Fruit fly (Drosophila melanogaster) whole organism, embryonic: Measurements from ENCODE around the gene kel.

Source experiments
- Abd-B ChIP-seq: fragments of 200-800 bp; sonication (Bioruptor generic); optimal IDR thresholded peaks from 2 replicates; lab custom pipeline; 2018; ENCODE audit warnings: missing biosample characterization, mild to moderate bottlenecking, missing genetic modification characterization, moderate library complexity
- Antp ChIP-seq: fragments of 200-800 bp; sonication (Bioruptor generic); optimal IDR thresholded peaks from 3 replicates; lab custom pipeline; 2016; ENCODE audit warnings: missing biosample characterization, missing genetic modification characterization
- Asciz ChIP-seq: fragments of 200-800 bp; sonication (Bioruptor generic); optimal IDR thresholded peaks from 2 replicates; lab custom pipeline; 2017; ENCODE audit warnings: missing biosample characterization, mild to moderate bottlenecking, missing genetic modification characterization, missing genetic modification reagents
- Bteb2 ChIP-seq: fragments of 200-800 bp; sonication (Bioruptor generic); optimal IDR thresholded peaks from 2 replicates; lab custom pipeline; 2016; ENCODE audit warnings: missing biosample characterization, missing genetic modification characterization
- CG10979 ChIP-seq: fragments of 200-800 bp; sonication (Bioruptor generic); optimal IDR thresholded peaks from 2 replicates; lab custom pipeline; 2018; ENCODE audit warnings: missing biosample characterization, mild to moderate bottlenecking, missing genetic modification characterization, moderate library complexity
- CG11456 ChIP-seq: fragments of 200-800 bp; sonication (Bioruptor generic); IDR thresholded peaks from 3 replicates; pipeline ENCODE4 v1.3.6; 2022; ENCODE audit warnings: missing biosample characterization, missing genetic modification characterization
- CG1233 ChIP-seq: fragments of 200-800 bp; sonication (Bioruptor generic); optimal IDR thresholded peaks from 4 replicates; lab custom pipeline; 2018; ENCODE audit warnings: missing biosample characterization, mild to moderate bottlenecking, missing genetic modification characterization
- CG13296 ChIP-seq: fragments of 200-800 bp; sonication (Bioruptor generic); optimal IDR thresholded peaks from 3 replicates; lab custom pipeline; 2018; ENCODE audit warnings: missing biosample characterization, mild to moderate bottlenecking, missing genetic modification characterization
- CG15011 ChIP-seq: fragments of 200-800 bp; sonication (Bioruptor generic); optimal IDR thresholded peaks from 3 replicates; lab custom pipeline; 2018; ENCODE audit warnings: missing biosample characterization, mild to moderate bottlenecking, missing genetic modification characterization
- CG15269 ChIP-seq: fragments of 200-800 bp; sonication (Bioruptor generic); optimal IDR thresholded peaks from 2 replicates; lab custom pipeline; 2018; ENCODE audit warnings: missing biosample characterization, mild to moderate bottlenecking, missing genetic modification characterization, moderate library complexity
- CG31388 ChIP-seq: fragments of 200-800 bp; sonication (Bioruptor generic); optimal IDR thresholded peaks from 2 replicates; lab custom pipeline; 2016; ENCODE audit warnings: missing biosample characterization, missing genetic modification characterization
- CG3281 ChIP-seq: fragments of 200-800 bp; sonication (Bioruptor generic); optimal IDR thresholded peaks from 3 replicates; lab custom pipeline; 2017; ENCODE audit warnings: missing biosample characterization, mild to moderate bottlenecking, missing genetic modification characterization
- CG4360 ChIP-seq: fragments of 200-800 bp; sonication (Bioruptor generic); IDR thresholded peaks from 2 replicates; pipeline ENCODE4 v1.3.6; 2022; ENCODE audit warnings: missing biosample characterization, missing genetic modification characterization
- CG7556 ChIP-seq: fragments of 200-800 bp; sonication (Bioruptor generic); optimal IDR thresholded peaks from 2 replicates; lab custom pipeline; 2017; ENCODE audit warnings: missing biosample characterization, mild to moderate bottlenecking, missing genetic modification characterization
- CG8478 ChIP-seq: fragments of >200 bp; optimal IDR thresholded peaks from 2 replicates; lab custom pipeline; 2018
- CG9609 ChIP-seq: fragments of 200-800 bp; sonication (Bioruptor generic); optimal IDR thresholded peaks from 3 replicates; lab custom pipeline; 2016; ENCODE audit warnings: missing biosample characterization, missing genetic modification characterization
- Dbx ChIP-seq: fragments of 200-800 bp; sonication (Bioruptor generic); IDR thresholded peaks from 3 replicates; pipeline ENCODE4 v1.3.6; 2022; ENCODE audit warnings: missing biosample characterization, missing genetic modification characterization
- Deaf1 ChIP-seq: fragments of 200-800 bp; optimal IDR thresholded peaks from 3 replicates; lab custom pipeline; 2019; ENCODE audit warnings: missing biosample characterization, mild to moderate bottlenecking, missing genetic modification characterization, moderate library complexity
- Dll ChIP-seq: fragments of 200-800 bp; sonication (Bioruptor generic); IDR thresholded peaks from 4 replicates; pipeline ENCODE4 v1.3.6; 2022; ENCODE audit warnings: missing biosample characterization, missing genetic modification characterization; ENCODE audit not compliant: partially characterized antibody
- Doc2 ChIP-seq: fragments of 200-800 bp; sonication (Bioruptor generic); IDR thresholded peaks from 2 replicates; pipeline ENCODE4 v1.3.6; 2022; ENCODE audit warnings: missing biosample characterization, missing genetic modification characterization
- Dp ChIP-seq: fragments of 200-800 bp; sonication (Bioruptor generic); optimal IDR thresholded peaks from 2 replicates; lab custom pipeline; 2018; ENCODE audit warnings: missing biosample characterization, mild to moderate bottlenecking, missing genetic modification characterization, moderate library complexity
- Fer2 ChIP-seq: fragments of 200-800 bp; sonication (Bioruptor generic); optimal IDR thresholded peaks from 2 replicates; lab custom pipeline; 2018; ENCODE audit warnings: missing biosample characterization, mild to moderate bottlenecking, missing genetic modification characterization, moderate library complexity
- HHEX ChIP-seq: fragments of 200-800 bp; sonication (Bioruptor generic); optimal IDR thresholded peaks from 3 replicates; lab custom pipeline; 2017; ENCODE audit warnings: missing biosample characterization, mild to moderate bottlenecking, missing genetic modification characterization, missing genetic modification reagents
- Hand ChIP-seq: fragments of 200-800 bp; sonication (Bioruptor generic); optimal IDR thresholded peaks from 2 replicates; lab custom pipeline; 2017; ENCODE audit warnings: mild to moderate bottlenecking, missing biosample characterization, missing genetic modification reagents, missing genetic modification characterization
- Hey ChIP-seq: fragments of 200-800 bp; sonication (Bioruptor generic); optimal IDR thresholded peaks from 3 replicates; lab custom pipeline; 2018; ENCODE audit warnings: missing biosample characterization, mild to moderate bottlenecking, missing genetic modification characterization
- HmgD ChIP-seq: fragments of 200-800 bp; sonication (Bioruptor generic); optimal IDR thresholded peaks from 3 replicates; lab custom pipeline; 2016; ENCODE audit warnings: missing biosample characterization, missing genetic modification characterization
- Hmx ChIP-seq: fragments of 200-800 bp; sonication (Bioruptor generic); optimal IDR thresholded peaks from 2 replicates; lab custom pipeline; 2016; ENCODE audit warnings: missing biosample characterization, missing genetic modification characterization
- Meics ChIP-seq: fragments of 200-800 bp; sonication (Bioruptor generic); optimal IDR thresholded peaks from 2 replicates; lab custom pipeline; 2017; ENCODE audit warnings: missing biosample characterization, mild to moderate bottlenecking, missing genetic modification characterization
- NFAT ChIP-seq: fragments of 200-800 bp; sonication (Bioruptor generic); IDR thresholded peaks from 2 replicates; pipeline ENCODE4 v1.3.6; 2022; ENCODE audit warnings: missing biosample characterization, missing genetic modification characterization
- Sox100B ChIP-seq: fragments of 200-800 bp; sonication (Bioruptor generic); optimal IDR thresholded peaks from 3 replicates; lab custom pipeline; 2018; ENCODE audit warnings: missing biosample characterization, mild to moderate bottlenecking, missing genetic modification characterization
- Vsx1 ChIP-seq: fragments of 200-800 bp; sonication (Bioruptor generic); optimal IDR thresholded peaks from 2 replicates; lab custom pipeline; 2017; ENCODE audit warnings: missing biosample characterization, mild to moderate bottlenecking, missing genetic modification characterization, missing genetic modification reagents
- ase ChIP-seq: fragments of 200-800 bp; sonication (Bioruptor generic); IDR thresholded peaks from 3 replicates; pipeline ENCODE4 v1.3.6; 2022; ENCODE audit warnings: missing biosample characterization, missing genetic modification characterization
- bigmax ChIP-seq: fragments of 200-800 bp; sonication (Bioruptor generic); optimal IDR thresholded peaks from 2 replicates; lab custom pipeline; 2018; ENCODE audit warnings: missing biosample characterization, mild to moderate bottlenecking, missing genetic modification characterization
- bsh ChIP-seq, 2 experiments: fragments of 200-800 bp; sonication (Bioruptor generic); optimal IDR thresholded peaks; 2 replicates each; lab custom pipeline; 2017 to 2018; ENCODE audit warnings: mild to moderate bottlenecking in 2 of 2, missing biosample characterization in 2 of 2, missing genetic modification characterization in 2 of 2, moderate library complexity in 1 of 2
- crp ChIP-seq, 2 experiments: fragments of 200-800 bp; sonication (Bioruptor generic); optimal IDR thresholded peaks; 2 replicates in 1 of 2; 3 replicates in 1 of 2; lab custom pipeline; 2017; ENCODE audit warnings: missing biosample characterization in 2 of 2, missing genetic modification characterization in 2 of 2, mild to moderate bottlenecking in 1 of 2, moderate library complexity in 1 of 2
- dmrt11E ChIP-seq: fragments of 200-800 bp; sonication (Bioruptor generic); optimal IDR thresholded peaks from 3 replicates; lab custom pipeline; 2018; ENCODE audit warnings: missing biosample characterization, mild to moderate bottlenecking, missing genetic modification characterization, moderate library complexity
- emc ChIP-seq: fragments of 200-800 bp; sonication (Bioruptor generic); optimal IDR thresholded peaks from 2 replicates; lab custom pipeline; 2016; ENCODE audit warnings: missing biosample characterization, missing genetic modification characterization
- eve ChIP-seq, 2 experiments: fragments of >200 bp; optimal IDR thresholded peaks; 2 replicates each; lab custom pipeline; 2017; ENCODE audit warnings: missing biosample characterization in 2 of 2, missing genetic modification characterization in 2 of 2
- gem ChIP-seq: fragments of 200-800 bp; sonication (Bioruptor generic); optimal IDR thresholded peaks from 2 replicates; lab custom pipeline; 2019; ENCODE audit warnings: missing biosample characterization, mild to moderate bottlenecking, missing genetic modification characterization, moderate library complexity
- gt ChIP-seq: fragments of 200-800 bp; sonication (Bioruptor generic); IDR thresholded peaks from 2 replicates; pipeline ENCODE4 v1.3.6; 2022; ENCODE audit warnings: missing biosample characterization, missing genetic modification characterization
- ham ChIP-seq: fragments of 200-800 bp; sonication (Bioruptor generic); IDR thresholded peaks from 2 replicates; pipeline ENCODE4 v1.3.6; 2022; ENCODE audit warnings: missing biosample characterization, missing genetic modification characterization
- inv ChIP-seq: fragments of 200-800 bp; sonication (Bioruptor generic); IDR thresholded peaks from 2 replicates; pipeline ENCODE4 v1.3.6; 2022; ENCODE audit warnings: missing biosample characterization, missing genetic modification characterization; ENCODE audit not compliant: partially characterized antibody
- kah ChIP-seq: fragments of 200-800 bp; sonication (Bioruptor generic); optimal IDR thresholded peaks from 2 replicates; lab custom pipeline; 2018; ENCODE audit warnings: missing biosample characterization, mild to moderate bottlenecking, missing genetic modification characterization
- ken ChIP-seq: fragments of 200-800 bp; sonication (Bioruptor generic); IDR thresholded peaks from 3 replicates; pipeline ENCODE4 v1.3.6; 2022; ENCODE audit warnings: missing biosample characterization, missing genetic modification characterization
- mam ChIP-seq: fragments of 200-800 bp; sonication (Bioruptor generic); optimal IDR thresholded peaks from 3 replicates; lab custom pipeline; 2016; ENCODE audit warnings: missing biosample characterization, missing genetic modification characterization
- mirr ChIP-seq: fragments of 200-800 bp; sonication (Bioruptor generic); optimal IDR thresholded peaks from 3 replicates; lab custom pipeline; 2018; ENCODE audit warnings: missing biosample characterization, mild to moderate bottlenecking, missing genetic modification characterization
- schlank ChIP-seq: fragments of 200-800 bp; sonication (Bioruptor generic); optimal IDR thresholded peaks from 2 replicates; lab custom pipeline; 2018; ENCODE audit warnings: missing biosample characterization, mild to moderate bottlenecking, missing genetic modification characterization
- tna ChIP-seq: fragments of 200-800 bp; sonication (Bioruptor generic); IDR thresholded peaks from 2 replicates; pipeline ENCODE4 v1.3.6; 2022; ENCODE audit warnings: missing biosample characterization, missing genetic modification characterization; ENCODE audit not compliant: partially characterized antibody
- wek ChIP-seq: fragments of 200-800 bp; sonication (Bioruptor generic); optimal IDR thresholded peaks from 3 replicates; lab custom pipeline; 2018; ENCODE audit warnings: missing biosample characterization, mild to moderate bottlenecking, missing genetic modification characterization, moderate library complexity
- z ChIP-seq: fragments of 200-800 bp; sonication (Bioruptor generic); IDR thresholded peaks from 3 replicates; pipeline ENCODE4 v1.3.6; 2022; ENCODE audit warnings: missing biosample characterization, missing genetic modification characterization

Gene kel

dm6 chr2L:18151826-18152138 is 13.9 kb upstream of the kel start:
- TF ChIP-seq mirr (GFP tag; lab: Kevin White, UChicago) (no peak), eve (GFP tag; optimal IDR thresholded peaks at IDR 0.05; lab: Kevin White, UChicago) (peak in 1 of 2 experiments; percentile 80), inv (GFP tag; lab: Robert Waterston, UW) (no peak), Hand (GFP tag; lab: Kevin White, UChicago) (peak; percentile 39), crp (GFP tag; optimal IDR thresholded peaks at IDR 0.05; lab: Kevin White, UChicago) (no peak), Hmx (GFP tag; lab: Kevin White, UChicago) (no peak), Doc2 (GFP tag; lab: Robert Waterston, UW) (no peak), gem (tag; lab: Kevin White, UChicago) (peak; percentile 20), mam (GFP tag; lab: Kevin White, UChicago) (no peak), Deaf1 (no peak), schlank (peak; percentile 13), CG4360 (no peak), Dp (GFP tag; lab: Kevin White, UChicago) (no peak), CG11456 (GFP tag; lab: Robert Waterston, UW) (peak; percentile 4; the same call in 1 of the 3 replicates), Vsx1 (peak; percentile 28), CG1233 (GFP tag; lab: Kevin White, UChicago) (peak; percentile 5), Meics (GFP tag; lab: Kevin White, UChicago) (peak; percentile 26), kah (GFP tag; lab: Kevin White, UChicago) (no peak), CG7556 (GFP tag; lab: Kevin White, UChicago) (no peak), ham (GFP tag; lab: Robert Waterston, UW) (no peak), NFAT (GFP tag; lab: Robert Waterston, UW) (0 out of 2 replicates have a peak, but pooled peaks have one; percentile 11), CG3281 (GFP tag; lab: Kevin White, UChicago) (peak; percentile 35), Dbx (GFP tag; lab: Robert Waterston, UW) (peak; percentile 33; the same call in 2 of the 3 replicates), CG15011 (GFP tag; lab: Kevin White, UChicago) (peak; percentile 26), tna (GFP tag; lab: Robert Waterston, UW) (no peak), CG13296 (GFP tag; lab: Kevin White, UChicago) (no peak), bsh (GFP tag; optimal IDR thresholded peaks at IDR 0.05; lab: Kevin White, UChicago) (no peak), emc (GFP tag; lab: Kevin White, UChicago) (no peak), Antp (no peak), Sox100B (peak; percentile 48), Asciz (peak; percentile 24), CG8478 (lab: Kevin White, UChicago) (no peak), CG31388 (GFP tag; lab: Kevin White, UChicago) (no peak), wek (GFP tag; lab: Kevin White, UChicago) (no peak)
- TF ChIP-seq, all 482 proteins: peak for 14

DNA sequence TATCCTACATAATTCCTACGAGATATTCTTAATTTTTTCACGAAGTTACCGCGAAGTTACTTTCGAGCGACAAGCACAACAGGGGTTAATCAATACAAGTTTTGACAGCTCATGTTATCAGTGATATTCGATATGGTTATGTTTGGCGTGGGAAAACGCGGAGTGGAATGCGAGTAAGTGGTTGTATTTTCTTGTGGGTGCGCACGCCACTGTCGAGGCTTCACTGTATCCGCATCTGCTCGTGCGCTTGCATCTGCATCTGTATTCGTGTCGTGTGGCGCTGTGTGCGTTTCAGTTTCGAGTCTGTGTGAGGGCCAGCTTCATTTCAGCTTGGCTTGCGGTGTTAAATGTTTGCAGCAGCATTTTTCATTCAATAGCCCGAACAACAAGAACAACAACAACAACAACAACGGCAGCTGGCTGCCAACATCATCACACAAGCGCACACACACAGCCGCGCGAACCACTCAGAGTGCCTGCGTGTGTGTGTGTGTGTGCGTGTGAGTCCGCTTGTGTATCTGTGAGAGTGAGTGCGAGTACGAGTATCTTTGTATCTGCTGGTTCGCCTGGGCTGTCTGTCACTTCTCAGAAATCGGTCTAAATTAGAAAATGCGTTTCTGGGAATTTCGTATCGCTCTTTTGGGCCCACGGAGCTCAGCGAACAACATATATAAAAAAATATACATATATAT is 13.4 kb upstream of the kel start:
- peak; percentile 69 for TF ChIP-seq CG9609 (GFP tag; lab: Kevin White, UChicago)
- TF ChIP-seq bigmax (GFP tag; lab: Kevin White, UChicago) = no peak
- TF ChIP-seq Hey (tag; lab: Kevin White, UChicago) = peak; percentile 16
- peak; percentile 48 for TF ChIP-seq Abd-B (GFP tag; lab: Kevin White, UChicago)
- TF ChIP-seq Fer2 = no peak
- TF ChIP-seq Bteb2 = no peak
- peak; percentile 82 for TF ChIP-seq HmgD (GFP tag; lab: Kevin White, UChicago)
- TF ChIP-seq ase (GFP tag; lab: Robert Waterston, UW) = peak; percentile 75
- TF ChIP-seq z = peak; percentile 97
- TF ChIP-seq Dll = peak; percentile 36; the same call in 1 of the 4 replicates
- TF ChIP-seq HHEX (GFP tag; lab: Kevin White, UChicago) = no peak
- peak; percentile 61; the same call in 1 of the 2 replicates for TF ChIP-seq gt (GFP tag; lab: Robert Waterston, UW)
- TF ChIP-seq dmrt11E (tag; lab: Kevin White, UChicago) = no peak
- TF ChIP-seq NFAT (GFP tag; lab: Robert Waterston, UW) = peak; percentile 85
- peak; percentile 30 for TF ChIP-seq CG15269 (tag; lab: Kevin White, UChicago)
- peak; percentile 64; the same call in 2 of the 3 replicates for TF ChIP-seq ken (GFP tag; lab: Robert Waterston, UW)
- no peak for TF ChIP-seq CG10979 (tag; lab: Kevin White, UChicago)
